Fruit fly (Drosophila melanogaster) whole organism, pupa: ENCODE measurements around the gene CG14667.

ENCODE experiments used
- CG10348 ChIP-seq: fragments of 200-800 bp; sonication (Bioruptor generic); IDR thresholded peaks from 2 replicates; pipeline ENCODE4 v1.3.6; 2022; ENCODE audit warnings: missing biosample characterization, missing genetic modification characterization
- CG12605 ChIP-seq: fragments of 200-800 bp; sonication (Bioruptor generic); IDR thresholded peaks from 2 replicates; pipeline ENCODE4 v1.3.6; 2022; ENCODE audit warnings: missing biosample characterization, missing genetic modification characterization
- CG13204 ChIP-seq: fragments of 200-800 bp; sonication (Bioruptor generic); optimal IDR thresholded peaks from 2 replicates; lab custom pipeline; 2018; ENCODE audit warnings: missing biosample characterization, mild to moderate bottlenecking, missing genetic modification characterization, moderate library complexity
- CG14655 ChIP-seq: fragments of 200-800 bp; sonication (Bioruptor generic); optimal IDR thresholded peaks from 3 replicates; lab custom pipeline; 2017; ENCODE audit warnings: mild to moderate bottlenecking, missing biosample characterization, missing genetic modification reagents, missing genetic modification characterization
- CG15710 ChIP-seq: fragments of 200-800 bp; sonication (Bioruptor generic); optimal IDR thresholded peaks from 2 replicates; lab custom pipeline; 2018; ENCODE audit warnings: missing biosample characterization, mild to moderate bottlenecking, missing genetic modification characterization, moderate library complexity
- CG17806 ChIP-seq: fragments of 200-800 bp; sonication (Bioruptor generic); optimal IDR thresholded peaks from 2 replicates; lab custom pipeline; 2018; ENCODE audit warnings: missing biosample characterization, mild to moderate bottlenecking, missing genetic modification characterization, moderate library complexity
- CG32121 ChIP-seq: fragments of 200-800 bp; sonication (Bioruptor generic); IDR thresholded peaks from 2 replicates; pipeline ENCODE4 v1.3.6; 2022; ENCODE audit warnings: missing biosample characterization, missing genetic modification characterization
- CG34367 ChIP-seq: fragments of 200-800 bp; sonication (Bioruptor generic); optimal IDR thresholded peaks from 2 replicates; lab custom pipeline; 2018; ENCODE audit warnings: missing biosample characterization, mild to moderate bottlenecking, missing genetic modification characterization
- CG4496 ChIP-seq: fragments of 200-800 bp; sonication (Bioruptor generic); IDR thresholded peaks from 3 replicates; pipeline ENCODE4 v1.3.6; 2022; ENCODE audit warnings: missing biosample characterization, missing genetic modification characterization
- CG8159 ChIP-seq: fragments of 200-800 bp; sonication (Bioruptor generic); optimal IDR thresholded peaks from 3 replicates; lab custom pipeline; 2018; ENCODE audit warnings: missing biosample characterization, mild to moderate bottlenecking, missing genetic modification characterization, moderate library complexity
- CG8301 ChIP-seq: fragments of 200-800 bp; sonication (Bioruptor generic); optimal IDR thresholded peaks from 2 replicates; lab custom pipeline; 2018; ENCODE audit warnings: missing biosample characterization, mild to moderate bottlenecking, missing genetic modification characterization
- CG9948 ChIP-seq: fragments of 200-800 bp; sonication (Bioruptor generic); optimal IDR thresholded peaks from 2 replicates; lab custom pipeline; 2018; ENCODE audit warnings: missing biosample characterization, mild to moderate bottlenecking, missing genetic modification characterization, moderate library complexity
- D1 ChIP-seq: fragments of 200-800 bp; sonication (Bioruptor generic); optimal IDR thresholded peaks from 2 replicates; lab custom pipeline; 2018; ENCODE audit warnings: missing biosample characterization, mild to moderate bottlenecking, missing genetic modification characterization, moderate library complexity
- EcR ChIP-seq: fragments of 200-800 bp; sonication (Bioruptor generic); optimal IDR thresholded peaks from 3 replicates; lab custom pipeline; 2019; ENCODE audit warnings: missing biosample characterization, missing genetic modification characterization, mild to moderate bottlenecking, moderate library complexity, missing genetic modification reagents
- Ets98B ChIP-seq: fragments of 200-800 bp; sonication (Bioruptor generic); IDR thresholded peaks from 2 replicates; pipeline ENCODE4 v1.3.6; 2022; ENCODE audit warnings: missing biosample characterization, missing genetic modification characterization
- Pif1A ChIP-seq: fragments of 200-800 bp; sonication (Bioruptor generic); optimal IDR thresholded peaks from 3 replicates; lab custom pipeline; 2016; ENCODE audit warnings: missing biosample characterization, missing genetic modification characterization
- Pif1B ChIP-seq: fragments of 200-800 bp; sonication (Bioruptor generic); optimal IDR thresholded peaks from 3 replicates; lab custom pipeline; 2016; ENCODE audit warnings: missing biosample characterization, missing genetic modification characterization
- Snoo ChIP-seq: fragments of 200-800 bp; sonication (Bioruptor generic); optimal IDR thresholded peaks from 3 replicates; lab custom pipeline; 2017; ENCODE audit warnings: missing biosample characterization, mild to moderate bottlenecking, missing genetic modification characterization, inconsistent platforms
- fd96Ca ChIP-seq: fragments of 200-800 bp; sonication (Bioruptor generic); IDR thresholded peaks from 3 replicates; pipeline ENCODE4 v1.3.6; 2022; ENCODE audit warnings: missing biosample characterization, missing genetic modification characterization
- gl ChIP-seq: fragments of 200-800 bp; sonication (Bioruptor generic); optimal IDR thresholded peaks from 2 replicates; lab custom pipeline; 2018; ENCODE audit warnings: missing biosample characterization, mild to moderate bottlenecking, missing genetic modification characterization
- rn ChIP-seq: fragments of 200-800 bp; sonication (Bioruptor generic); IDR thresholded peaks from 2 replicates; pipeline ENCODE4 v1.3.6; 2022; ENCODE audit warnings: missing biosample characterization, missing genetic modification characterization

The CG14667 gene

dm6 chr3R:5389034-5389433, 14.2 kb downstream of the CG14667 start:
- TF ChIP-seq Pif1B (GFP tag; lab: Kevin White, UChicago) (no peak), D1 (tag; lab: Kevin White, UChicago) (no peak), EcR (GFP tag; lab: Kevin White, UChicago) (peak; percentile 79), CG13204 (GFP tag; lab: Kevin White, UChicago) (peak; percentile 17)

DNA sequence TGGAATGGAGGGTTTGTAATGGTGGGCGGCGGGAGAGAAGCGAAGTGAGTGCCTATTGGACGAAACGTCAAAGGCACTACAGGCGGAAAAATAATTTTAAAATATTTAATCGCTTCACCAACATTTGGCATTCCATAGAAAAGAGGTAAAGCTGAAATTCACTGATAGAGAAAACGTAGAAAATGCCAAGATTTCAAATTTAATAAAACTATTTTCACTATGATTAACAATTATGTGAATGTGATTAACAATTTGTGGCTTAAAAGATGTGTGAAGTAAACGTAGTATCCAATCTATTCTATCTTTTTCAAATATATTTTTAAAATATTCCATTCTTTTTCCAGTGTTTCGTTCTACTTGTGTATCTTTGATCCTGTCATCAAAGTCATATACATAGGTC, 14.6 kb downstream of the CG14667 start:
- TF ChIP-seq CG34367 (tag; lab: Kevin White, UChicago) (peak; percentile 4), Pif1A (GFP tag; lab: Kevin White, UChicago) (no peak), EcR (GFP tag; lab: Kevin White, UChicago) (no peak), CG32121 (no peak), fd96Ca (no peak), CG17806 (tag; lab: Kevin White, UChicago) (peak; percentile 52), CG9948 (tag; lab: Kevin White, UChicago) (peak; percentile 67), CG15710 (tag; lab: Kevin White, UChicago) (peak; percentile 6), CG10348 (GFP tag; lab: Robert Waterston, UW) (no peak), rn (GFP tag; lab: Robert Waterston, UW) (no peak), CG4496 (GFP tag; lab: Robert Waterston, UW) (no peak), gl (tag; lab: Kevin White, UChicago) (no peak), D1 (tag; lab: Kevin White, UChicago) (no peak), CG8159 (tag; lab: Kevin White, UChicago) (peak; percentile 42), CG12605 (GFP tag; lab: Robert Waterston, UW) (no peak), CG14655 (GFP tag; lab: Kevin White, UChicago) (peak; percentile 65), CG8301 (peak; percentile 42)

- no peak for TF ChIP-seq CG34367 (tag; lab: Kevin White, UChicago)
- TF ChIP-seq CG10348 (GFP tag; lab: Robert Waterston, UW), result 0 out of 2 replicates have a peak, but pooled peaks have one; percentile 21
- TF ChIP-seq CG9948 (tag; lab: Kevin White, UChicago), result no peak
- TF ChIP-seq fd96Ca, result no peak
- no peak for TF ChIP-seq CG12605 (GFP tag; lab: Robert Waterston, UW)
- TF ChIP-seq CG17806 (tag; lab: Kevin White, UChicago), result no peak
- peak; percentile 40 for TF ChIP-seq CG13204 (GFP tag; lab: Kevin White, UChicago)
- TF ChIP-seq Pif1B (GFP tag; lab: Kevin White, UChicago), result no peak
- no peak for TF ChIP-seq Ets98B (GFP tag; lab: Robert Waterston, UW)
- TF ChIP-seq CG15710 (tag; lab: Kevin White, UChicago), result no peak
- TF ChIP-seq Pif1A (GFP tag; lab: Kevin White, UChicago), result no peak
- TF ChIP-seq gl (tag; lab: Kevin White, UChicago), result no peak
- TF ChIP-seq CG32121, result no peak
- TF ChIP-seq D1 (tag; lab: Kevin White, UChicago), result no peak
- TF ChIP-seq EcR (GFP tag; lab: Kevin White, UChicago), result peak; percentile 82
- TF ChIP-seq CG8159 (tag; lab: Kevin White, UChicago), result no peak
- TF ChIP-seq CG8301, result no peak
- TF ChIP-seq CG4496 (GFP tag; lab: Robert Waterston, UW), result no peak
- TF ChIP-seq Snoo (tag; lab: Kevin White, UChicago), result no peak
- no peak for TF ChIP-seq rn (GFP tag; lab: Robert Waterston, UW)
- no peak for TF ChIP-seq CG14655 (GFP tag; lab: Kevin White, UChicago)
Measured at dm6 chr3R:5390095-5390663, 15.4 kb downstream of the CG14667 start.

- TF ChIP-seq CG8301 (peak; percentile 15), CG13204 (GFP tag; lab: Kevin White, UChicago) (no peak), CG14655 (GFP tag; lab: Kevin White, UChicago) (peak; percentile 37)
- TF ChIP-seq, all 21 proteins: peak for 2
Measured at dm6 chr3R:5392033-5392432, 17.2 kb downstream of the CG14667 start.

- no peak for TF ChIP-seq CG8159 (tag; lab: Kevin White, UChicago)
- peak; percentile 42; the same call in 1 of the 2 replicates for TF ChIP-seq Ets98B (GFP tag; lab: Robert Waterston, UW)
- TF ChIP-seq CG13204 (GFP tag; lab: Kevin White, UChicago), result no peak
- no peak for TF ChIP-seq CG4496 (GFP tag; lab: Robert Waterston, UW)
- no peak for TF ChIP-seq Snoo (tag; lab: Kevin White, UChicago)
- TF ChIP-seq rn (GFP tag; lab: Robert Waterston, UW), result no peak; the same call in 1 of the 2 replicates
- TF ChIP-seq CG9948 (tag; lab: Kevin White, UChicago), result no peak
- no peak for TF ChIP-seq CG14655 (GFP tag; lab: Kevin White, UChicago)
- TF ChIP-seq EcR (GFP tag; lab: Kevin White, UChicago), result peak; percentile 58
- TF ChIP-seq CG17806 (tag; lab: Kevin White, UChicago), result no peak
- no peak for TF ChIP-seq CG34367 (tag; lab: Kevin White, UChicago)
- TF ChIP-seq fd96Ca, result no peak
- TF ChIP-seq gl (tag; lab: Kevin White, UChicago), result no peak
- TF ChIP-seq CG12605 (GFP tag; lab: Robert Waterston, UW), result no peak
- no peak for TF ChIP-seq CG10348 (GFP tag; lab: Robert Waterston, UW)
- no peak for TF ChIP-seq CG8301
- TF ChIP-seq CG15710 (tag; lab: Kevin White, UChicago), result no peak
- TF ChIP-seq CG32121, result no peak
Measured at dm6 chr3R:5392621-5393020, 17.8 kb downstream of the CG14667 start, which contains the start of gene kkv. TSS of gene kkv (minus strand) at chr3R:5392866.
